Worm (Caenorhabditis elegans): ENCODE measurements around the gene lnkn-1.

lnkn-1 gene

DNA sequence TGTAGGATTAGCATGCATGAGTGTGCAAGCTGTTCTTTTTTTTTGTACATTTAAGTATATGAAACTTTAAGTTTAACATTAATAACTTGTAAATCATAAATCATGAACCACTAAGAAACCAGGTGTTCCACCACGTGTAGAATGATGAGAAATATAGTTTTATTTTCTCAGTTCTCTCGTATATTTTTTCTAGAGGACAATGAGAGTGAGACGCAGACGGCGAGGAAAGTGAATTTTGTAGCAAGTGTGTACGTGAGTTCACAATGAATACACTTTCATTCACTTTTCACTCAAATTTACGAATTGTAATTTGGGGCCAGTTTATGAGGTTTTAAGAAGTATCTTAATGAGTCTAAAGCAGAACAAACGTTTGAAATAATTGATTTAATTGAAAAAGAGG, 36.5 kb downstream of the lnkn-1 start (continued):
- TF ChIP-seq mab-5 (tag; optimal IDR thresholded peaks at IDR 0.05): no peak
- TF ChIP-seq nhr-23 (tag; optimal IDR thresholded peaks at IDR 0.05): no peak

- no peak for TF ChIP-seq alr-1 (tag; optimal IDR thresholded peaks at IDR 0.05)
Measured at ce11 chrIII:8929723-8930122, 39.7 kb downstream of the lnkn-1 start, which contains the start of gene arrd-15. Gene arrd-15, plus strand, starts transcription at chrIII:8930023.

ce11 chrIII:8933696-8934095, 43.7 kb downstream of the lnkn-1 start:
- TF ChIP-seq gmeb-1 (tag; optimal IDR thresholded peaks at IDR 0.05) (no peak), ama-1 (optimal IDR thresholded peaks at IDR 0.05) (no peak), nhr-10 (tag; optimal IDR thresholded peaks at IDR 0.05) (no peak), lin-39 (tag; optimal IDR thresholded peaks at IDR 0.05) (no peak), ztf-11 (tag; optimal IDR thresholded peaks at IDR 0.05) (no peak), lsy-2 (tag; optimal IDR thresholded peaks at IDR 0.05) (peak in 1 of 2 experiments; percentile 14), ztf-4 (tag; optimal IDR thresholded peaks at IDR 0.05) (no peak), ceh-16 (tag; optimal IDR thresholded peaks at IDR 0.05) (no peak), Y55F3AM.14 (GFP tag; optimal IDR thresholded peaks at IDR 0.05) (no peak), sma-9 (GFP tag; optimal IDR thresholded peaks at IDR 0.05) (no peak), sma-9 (tag; optimal IDR thresholded peaks at IDR 0.05) (no peak), fos-1 (tag; optimal IDR thresholded peaks at IDR 0.05) (no peak), dmd-4 (tag; optimal IDR thresholded peaks at IDR 0.05) (no peak), unc-39 (tag; optimal IDR thresholded peaks at IDR 0.05) (no peak), nhr-6 (tag; optimal IDR thresholded peaks at IDR 0.05) (no peak), nhr-25 (tag; optimal IDR thresholded peaks at IDR 0.05) (no peak), C34F6.9 (tag; optimal IDR thresholded peaks at IDR 0.05) (peak; percentile 32)

DNA sequence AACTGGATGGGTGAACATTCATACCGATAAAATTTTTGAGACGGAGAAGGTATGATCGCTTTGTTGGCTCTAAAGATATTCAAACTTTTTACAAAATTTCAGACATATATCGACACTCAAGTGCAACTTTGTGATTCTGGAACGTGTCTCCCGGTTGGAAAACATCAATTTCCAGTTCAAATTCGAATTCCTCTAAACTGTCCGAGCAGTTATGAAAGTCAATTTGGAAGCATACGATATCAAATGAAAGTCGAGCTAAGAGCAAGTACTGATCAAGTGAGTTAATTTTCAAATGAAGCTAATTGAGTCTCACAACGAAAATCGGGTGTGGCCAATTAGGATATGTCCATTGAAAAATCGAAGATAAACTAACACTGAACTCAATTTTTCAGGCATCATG, 44.3 kb downstream of the lnkn-1 start:
- no peak for TF ChIP-seq dmd-4 (tag; optimal IDR thresholded peaks at IDR 0.05)
- no peak for TF ChIP-seq ceh-82 (tag; optimal IDR thresholded peaks at IDR 0.05)
- TF ChIP-seq lin-11 (tag; optimal IDR thresholded peaks at IDR 0.05): no peak
- no peak for TF ChIP-seq alr-1 (tag; optimal IDR thresholded peaks at IDR 0.05)
- no peak for TF ChIP-seq peb-1 (tag; optimal IDR thresholded peaks at IDR 0.05)

DNA sequence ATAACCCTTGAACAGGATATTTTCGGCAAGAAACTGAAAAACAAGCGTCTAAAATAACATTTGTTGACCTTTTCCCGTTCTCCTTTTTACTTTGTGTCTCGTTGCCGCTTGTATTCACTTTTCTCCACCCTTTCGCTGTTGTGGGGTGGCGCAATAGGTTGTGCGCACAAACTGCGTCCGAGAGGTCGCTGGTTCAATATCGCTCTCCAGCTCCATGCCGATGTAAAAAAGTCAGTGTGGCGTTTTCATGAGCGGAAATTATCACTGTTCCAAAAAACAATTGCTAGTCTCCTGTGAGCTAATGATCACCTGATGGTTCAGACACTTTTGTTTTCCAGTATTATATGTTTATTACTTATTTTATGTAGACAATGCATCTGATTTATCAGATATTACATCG, 47.5 kb downstream of the lnkn-1 start:
- TF ChIP-seq lin-11 (tag; optimal IDR thresholded peaks at IDR 0.05): peak; percentile 79
- peak; percentile 45 for TF ChIP-seq Y55F3AM.14 (GFP tag; optimal IDR thresholded peaks at IDR 0.05)
- no peak for TF ChIP-seq mab-5 (tag; optimal IDR thresholded peaks at IDR 0.05)
- TF ChIP-seq sem-4 (tag; optimal IDR thresholded peaks at IDR 0.05): peak; percentile 40
- TF ChIP-seq nhr-10 (tag; optimal IDR thresholded peaks at IDR 0.05): no peak
- TF ChIP-seq mdl-1 (tag; optimal IDR thresholded peaks at IDR 0.05): peak in 1 of 2 experiments; percentile 17
- TF ChIP-seq ama-1 (optimal IDR thresholded peaks at IDR 0.05): no peak
- no peak for TF ChIP-seq nhr-11 (tag; optimal IDR thresholded peaks at IDR 0.05)
- TF ChIP-seq lin-39 (tag; optimal IDR thresholded peaks at IDR 0.05): no peak
- no peak for TF ChIP-seq ZK546.5 (tag; optimal IDR thresholded peaks at IDR 0.05)
- TF ChIP-seq nhr-21 (tag; optimal IDR thresholded peaks at IDR 0.05): peak; percentile 63
- TF ChIP-seq nhr-12 (tag; optimal IDR thresholded peaks at IDR 0.05): no peak
- TF ChIP-seq nhr-129 (tag; optimal IDR thresholded peaks at IDR 0.05): peak; percentile 85
- TF ChIP-seq snpc-4 (tag; optimal IDR thresholded peaks at IDR 0.05): no peak
- TF ChIP-seq nhr-237 (tag; optimal IDR thresholded peaks at IDR 0.05): no peak
- no peak for TF ChIP-seq alr-1 (tag; optimal IDR thresholded peaks at IDR 0.05)
- TF ChIP-seq nhr-25 (tag; optimal IDR thresholded peaks at IDR 0.05): no peak
- peak; percentile 68 for TF ChIP-seq sma-3 (GFP tag; optimal IDR thresholded peaks at IDR 0.05)
- peak; percentile 63 to 70 for TF ChIP-seq lsy-2 (tag; optimal IDR thresholded peaks at IDR 0.05)
- peak; percentile 83 for TF ChIP-seq sma-9 (GFP tag; optimal IDR thresholded peaks at IDR 0.05)
- TF ChIP-seq sma-9 (tag; optimal IDR thresholded peaks at IDR 0.05): no peak
- no peak for TF ChIP-seq ceh-82 (tag; optimal IDR thresholded peaks at IDR 0.05)
- TF ChIP-seq unc-55 (GFP tag; optimal IDR thresholded peaks at IDR 0.05): peak; percentile 57
- no peak for TF ChIP-seq ztf-4 (tag; optimal IDR thresholded peaks at IDR 0.05)
- TF ChIP-seq dmd-4 (tag; optimal IDR thresholded peaks at IDR 0.05): no peak
- no peak for TF ChIP-seq ceh-16 (tag; optimal IDR thresholded peaks at IDR 0.05)
- TF ChIP-seq elt-1 (tag; optimal IDR thresholded peaks at IDR 0.05): no peak
- TF ChIP-seq nhr-77 (tag; optimal IDR thresholded peaks at IDR 0.05): no peak
- TF ChIP-seq crh-2 (tag; optimal IDR thresholded peaks at IDR 0.05): peak; percentile 55
- TF ChIP-seq aly-2 (tag; optimal IDR thresholded peaks at IDR 0.05): no peak
- TF ChIP-seq zag-1 (tag; optimal IDR thresholded peaks at IDR 0.05): peak; percentile 25
- no peak for TF ChIP-seq mbf-1 (tag; optimal IDR thresholded peaks at IDR 0.05)
- TF ChIP-seq peb-1 (tag; optimal IDR thresholded peaks at IDR 0.05): no peak
- no peak for TF ChIP-seq skn-1 (tag; optimal IDR thresholded peaks at IDR 0.05)
- no peak for TF ChIP-seq blmp-1 (tag; optimal IDR thresholded peaks at IDR 0.05; ENCODE audit: insufficient read depth)
- no peak for TF ChIP-seq nhr-23 (tag; optimal IDR thresholded peaks at IDR 0.05)
- TF ChIP-seq lin-13 (GFP tag; optimal IDR thresholded peaks at IDR 0.05): peak; percentile 66
- TF ChIP-seq F13H6.1 (tag; optimal IDR thresholded peaks at IDR 0.05): peak; percentile 60
- TF ChIP-seq egl-27 (tag; optimal IDR thresholded peaks at IDR 0.05): peak; percentile 29
- peak; percentile 80 for TF ChIP-seq gmeb-1 (tag; optimal IDR thresholded peaks at IDR 0.05)
